Fruit fly (Drosophila melanogaster): ENCODE results near the gene Gr98c.

DNA sequence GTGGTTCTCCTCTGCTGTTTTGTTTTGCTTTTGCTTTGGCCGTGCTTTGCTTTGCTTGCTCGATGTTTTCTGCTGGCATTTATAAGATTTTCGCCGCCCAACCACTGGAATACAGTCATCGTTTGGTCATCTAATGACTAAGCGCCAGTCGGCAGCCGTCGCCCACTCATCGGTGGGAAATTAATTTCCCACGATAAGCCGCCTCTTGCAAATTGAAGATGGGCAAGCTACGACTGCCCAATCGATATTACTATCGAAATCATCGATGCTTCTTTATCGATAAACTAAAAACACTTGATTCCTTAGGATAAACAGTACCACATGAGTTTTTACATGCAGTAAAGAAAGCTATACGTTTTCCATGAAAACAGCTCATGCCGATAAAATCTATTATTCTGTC is 26.4 kb downstream of the Gr98c start:
- TF ChIP-seq pan (optimal IDR thresholded peaks at IDR 0.05), result no peak
- TF ChIP-seq CG8478 (optimal IDR thresholded peaks at IDR 0.05), result no peak
- no peak for TF ChIP-seq psq (optimal IDR thresholded peaks at IDR 0.05)
- no peak for TF ChIP-seq EcR (GFP tag; optimal IDR thresholded peaks at IDR 0.05)
- no peak for TF ChIP-seq usp (GFP tag; optimal IDR thresholded peaks at IDR 0.05)
- no peak for TF ChIP-seq Dll (optimal IDR thresholded peaks at IDR 0.05)
